Fruit fly (Drosophila melanogaster): ENCODE results near the gene Dnah3.

The Dnah3 gene

DNA sequence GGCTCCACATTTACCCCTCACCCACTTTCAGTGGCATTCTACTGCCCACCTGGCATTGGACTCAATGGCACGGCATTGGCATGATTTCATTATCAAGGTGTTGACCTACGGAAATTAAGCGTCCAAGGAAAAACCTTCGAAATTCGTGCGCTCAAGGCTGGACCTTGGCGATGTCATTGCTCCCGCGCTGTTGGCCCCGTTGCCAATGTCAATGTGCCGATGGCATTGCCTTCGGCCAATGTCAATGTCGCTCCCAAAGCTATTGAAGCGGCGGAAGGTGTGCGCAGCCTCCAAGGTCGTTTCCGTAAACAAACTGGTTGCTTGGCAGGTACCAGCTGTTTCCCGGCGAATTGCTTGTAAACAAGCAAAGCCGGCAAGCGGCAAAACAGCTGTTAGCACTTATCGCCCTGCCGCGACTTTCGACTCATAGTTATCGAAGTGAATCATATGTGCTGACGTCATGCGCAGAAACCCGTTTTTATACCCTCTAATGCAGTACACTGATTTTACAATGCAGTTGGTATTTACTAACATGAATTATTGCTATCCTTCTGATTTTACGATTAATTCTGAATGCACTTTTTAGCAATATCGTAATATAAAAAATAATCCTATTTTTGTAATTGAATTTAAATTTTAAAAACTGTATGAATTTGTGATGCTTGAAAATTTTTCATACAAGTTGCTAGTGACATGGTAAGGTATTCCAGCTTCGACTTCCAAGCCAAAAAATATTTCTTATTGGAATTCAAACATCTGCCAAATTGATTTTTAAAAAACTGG, 36.5 kb upstream of the Dnah3 start (continued):
- TF ChIP-seq Max (GFP tag; optimal IDR thresholded peaks at IDR 0.05) (peak; percentile 96), CG1647 (GFP tag; optimal IDR thresholded peaks at IDR 0.05) (peak; percentile 91), CG15601 (tag; optimal IDR thresholded peaks at IDR 0.05) (no peak), CG14965 (GFP tag; optimal IDR thresholded peaks at IDR 0.05; ENCODE audit: borderline replicate concordance) (peak; percentile 33), Mad (GFP tag; optimal IDR thresholded peaks at IDR 0.05) (peak; percentile 93), CG1792 (GFP tag; optimal IDR thresholded peaks at IDR 0.05) (peak; percentile 72), HHEX (GFP tag; optimal IDR thresholded peaks at IDR 0.05) (peak; percentile 92), gce (GFP tag; IDR thresholded peaks at IDR 0.05) (peak; percentile 96), corto (GFP tag; optimal IDR thresholded peaks at IDR 0.05) (peak; percentile 89), tgo (GFP tag; IDR thresholded peaks at IDR 0.05) (peak; percentile 96), CG30020 (tag; optimal IDR thresholded peaks at IDR 0.05) (no peak), CG1603 (tag; optimal IDR thresholded peaks at IDR 0.05) (no peak), Hey (tag; optimal IDR thresholded peaks at IDR 0.05) (peak; percentile 27), CG11093 (GFP tag; IDR thresholded peaks at IDR 0.05) (peak; percentile 96), rib (GFP tag; IDR thresholded peaks at IDR 0.05) (peak; percentile 95), hth (optimal IDR thresholded peaks at IDR 0.05) (no peak), CG3065 (GFP tag; optimal IDR thresholded peaks at IDR 0.05) (peak; percentile 89), hkb (optimal IDR thresholded peaks at IDR 0.05) (no peak), hkb (GFP tag; IDR thresholded peaks at IDR 0.05) (peak; percentile 98), psq (GFP tag; optimal IDR thresholded peaks at IDR 0.05) (peak; percentile 86), CG10565 (GFP tag; optimal IDR thresholded peaks at IDR 0.05) (peak; percentile 78), Meics (GFP tag; optimal IDR thresholded peaks at IDR 0.05) (peak; percentile 95), CG31441 (GFP tag; IDR thresholded peaks at IDR 0.05) (peak; percentile 84), sob (GFP tag; IDR thresholded peaks at IDR 0.05) (peak; percentile 98), Atf3 (GFP tag; optimal IDR thresholded peaks at IDR 0.05) (peak; percentile 88), Spps (tag; optimal IDR thresholded peaks at IDR 0.05) (peak; percentile 76), CG33557 (GFP tag; optimal IDR thresholded peaks at IDR 0.05) (peak; percentile 76), CG1024 (GFP tag; IDR thresholded peaks at IDR 0.05) (peak; percentile 92), CG17359 (tag; optimal IDR thresholded peaks at IDR 0.05) (peak; percentile 94), Eip74EF (GFP tag; optimal IDR thresholded peaks at IDR 0.05) (peak in 1 of 2 experiments; percentile 100), CG10959 (GFP tag; IDR thresholded peaks at IDR 0.05) (peak; percentile 96), hbn (GFP tag; IDR thresholded peaks at IDR 0.05; ENCODE audit: partially characterized antibody) (peak; percentile 58; the same call in 1 of the 2 replicates), Trl (optimal IDR thresholded peaks at IDR 0.05) (no peak), Trl (GFP tag; optimal IDR thresholded peaks at IDR 0.05) (peak; percentile 89), scrt (GFP tag; optimal IDR thresholded peaks at IDR 0.05) (peak; percentile 96), CG13775 (GFP tag; optimal IDR thresholded peaks at IDR 0.05) (peak; percentile 94), CG6175 (GFP tag; IDR thresholded peaks at IDR 0.05) (peak; percentile 90), Hr3 (GFP tag; optimal IDR thresholded peaks at IDR 0.05) (peak; percentile 96), Opbp (GFP tag; IDR thresholded peaks at IDR 0.05; ENCODE audit: partially characterized antibody) (peak; percentile 52; the same call in 2 of the 3 replicates), Ada2b (GFP tag; IDR thresholded peaks at IDR 0.05) (peak; percentile 97), ems (GFP tag; optimal IDR thresholded peaks at IDR 0.05) (peak; percentile 95), Vsx1 (GFP tag; optimal IDR thresholded peaks at IDR 0.05) (no peak), az2 (GFP tag; optimal IDR thresholded peaks at IDR 0.05) (peak; percentile 97), onecut (GFP tag; IDR thresholded peaks at IDR 0.05) (peak; percentile 95), tna (GFP tag; IDR thresholded peaks at IDR 0.05; ENCODE audit: partially characterized antibody) (no peak), odd (GFP tag; optimal IDR thresholded peaks at IDR 0.05) (no peak), luna (GFP tag; optimal IDR thresholded peaks at IDR 0.05) (peak; percentile 73), NfI (GFP tag; optimal IDR thresholded peaks at IDR 0.05) (peak; percentile 92), MBD-R2 (GFP tag; IDR thresholded peaks at IDR 0.05) (peak; percentile 92), crc (GFP tag; optimal IDR thresholded peaks at IDR 0.05) (peak; percentile 78)

Measured in whole organism, embryonic.